Fruit fly (Drosophila melanogaster) whole organism, embryonic: ENCODE data around the gene CG1309.

Experiments
- Aef1 ChIP-seq: fragments of 200-800 bp; sonication (Bioruptor generic); IDR thresholded peaks from 3 replicates; pipeline ENCODE4 v1.3.6; 2022; ENCODE audit warnings: missing biosample characterization, missing genetic modification characterization
- Atf-2 ChIP-seq: fragments of 200-800 bp; sonication (Bioruptor generic); optimal IDR thresholded peaks from 2 replicates; lab custom pipeline; 2016; ENCODE audit warnings: missing biosample characterization, missing genetic modification characterization
- BtbVII ChIP-seq: fragments of 200-800 bp; sonication (Bioruptor generic); optimal IDR thresholded peaks from 3 replicates; lab custom pipeline; 2017; ENCODE audit warnings: missing biosample characterization, mild to moderate bottlenecking, missing genetic modification characterization
- C15 ChIP-seq: fragments of 200-800 bp; sonication (Bioruptor generic); IDR thresholded peaks from 3 replicates; pipeline ENCODE4 v1.3.6; 2022; ENCODE audit warnings: missing biosample characterization, missing genetic modification characterization
- CG10147 ChIP-seq: fragments of 200-800 bp; sonication (Bioruptor generic); optimal IDR thresholded peaks from 2 replicates; lab custom pipeline; 2019; ENCODE audit warnings: missing biosample characterization, mild to moderate bottlenecking, missing genetic modification characterization, moderate library complexity
- CG1024 ChIP-seq: fragments of 200-800 bp; sonication (Bioruptor generic); IDR thresholded peaks from 2 replicates; pipeline ENCODE4 v1.3.6; 2022; ENCODE audit warnings: missing biosample characterization, missing genetic modification characterization
- CG10565 ChIP-seq: fragments of 200-800 bp; sonication (Bioruptor generic); optimal IDR thresholded peaks from 3 replicates; lab custom pipeline; 2016; ENCODE audit warnings: missing biosample characterization, mild to moderate bottlenecking, missing genetic modification characterization
- CG10979 ChIP-seq: fragments of 200-800 bp; sonication (Bioruptor generic); optimal IDR thresholded peaks from 2 replicates; lab custom pipeline; 2018; ENCODE audit warnings: missing biosample characterization, mild to moderate bottlenecking, missing genetic modification characterization, moderate library complexity
- CG11504 ChIP-seq: fragments of 200-800 bp; sonication (Bioruptor generic); optimal IDR thresholded peaks from 3 replicates; lab custom pipeline; 2019; ENCODE audit warnings: missing biosample characterization, mild to moderate bottlenecking, missing genetic modification characterization, moderate library complexity
- CG12071 ChIP-seq: fragments of 200-800 bp; sonication (Bioruptor generic); optimal IDR thresholded peaks from 3 replicates; lab custom pipeline; 2018; ENCODE audit warnings: missing biosample characterization, mild to moderate bottlenecking, missing genetic modification characterization
- CG12659 ChIP-seq: fragments of 200-800 bp; sonication (Bioruptor generic); optimal IDR thresholded peaks from 3 replicates; lab custom pipeline; 2017; ENCODE audit warnings: mild to moderate bottlenecking, missing biosample characterization, missing genetic modification reagents, missing genetic modification characterization
- CG13287 ChIP-seq: fragments of 200-800 bp; sonication (Bioruptor generic); IDR thresholded peaks from 2 replicates; pipeline ENCODE4 v1.3.6; 2022; ENCODE audit warnings: missing biosample characterization, missing genetic modification characterization; ENCODE audit not compliant: partially characterized antibody
- CG14050 ChIP-seq: fragments of 200-800 bp; sonication (Bioruptor generic); IDR thresholded peaks from 3 replicates; pipeline ENCODE4 v1.3.6; 2022; ENCODE audit warnings: missing biosample characterization, missing genetic modification characterization
- CG14441 ChIP-seq: fragments of 200-800 bp; sonication (Bioruptor generic); IDR thresholded peaks from 2 replicates; pipeline ENCODE4 v1.3.6; 2022; ENCODE audit warnings: missing biosample characterization, missing genetic modification characterization
- CG1792 ChIP-seq: fragments of 200-800 bp; sonication (Bioruptor generic); optimal IDR thresholded peaks from 2 replicates; lab custom pipeline; 2016; ENCODE audit warnings: missing biosample characterization, missing genetic modification characterization
- CG18599 ChIP-seq: fragments of 200-800 bp; sonication (Bioruptor generic); optimal IDR thresholded peaks from 3 replicates; lab custom pipeline; 2017; ENCODE audit warnings: missing biosample characterization, missing genetic modification characterization, mild to moderate bottlenecking, moderate library complexity, missing genetic modification reagents
- CG2116 ChIP-seq: fragments of 200-800 bp; sonication (Bioruptor generic); optimal IDR thresholded peaks from 3 replicates; lab custom pipeline; 2018; ENCODE audit warnings: missing biosample characterization, mild to moderate bottlenecking, missing genetic modification characterization
- CG4707 ChIP-seq: fragments of 200-800 bp; sonication (Bioruptor generic); optimal IDR thresholded peaks from 2 replicates; lab custom pipeline; 2018; ENCODE audit warnings: missing biosample characterization, mild to moderate bottlenecking, missing genetic modification characterization, moderate library complexity
- CG7372 ChIP-seq: fragments of 200-800 bp; sonication (Bioruptor generic); IDR thresholded peaks from 2 replicates; pipeline ENCODE4 v1.3.6; 2022; ENCODE audit warnings: missing biosample characterization, missing genetic modification characterization
- CG7556 ChIP-seq: fragments of 200-800 bp; sonication (Bioruptor generic); optimal IDR thresholded peaks from 2 replicates; lab custom pipeline; 2017; ENCODE audit warnings: missing biosample characterization, mild to moderate bottlenecking, missing genetic modification characterization
- CG8281 ChIP-seq: fragments of 200-800 bp; sonication (Bioruptor generic); optimal IDR thresholded peaks from 2 replicates; lab custom pipeline; 2018; ENCODE audit warnings: missing biosample characterization, mild to moderate bottlenecking, missing genetic modification characterization, moderate library complexity
- CG9797 ChIP-seq: fragments of 200-800 bp; sonication (Bioruptor generic); optimal IDR thresholded peaks from 3 replicates; lab custom pipeline; 2018; ENCODE audit warnings: missing biosample characterization, mild to moderate bottlenecking, missing genetic modification characterization
- D19A ChIP-seq: fragments of 200-800 bp; optimal IDR thresholded peaks from 3 replicates; lab custom pipeline; 2019; ENCODE audit warnings: missing biosample characterization, mild to moderate bottlenecking, missing genetic modification characterization, moderate library complexity
- Dbx ChIP-seq: fragments of 200-800 bp; sonication (Bioruptor generic); IDR thresholded peaks from 3 replicates; pipeline ENCODE4 v1.3.6; 2022; ENCODE audit warnings: missing biosample characterization, missing genetic modification characterization
- Dfd ChIP-seq, 2 experiments: fragments of >200 bp; optimal IDR thresholded peaks; 2 replicates each; lab custom pipeline; 2017; ENCODE audit warnings: missing biosample characterization in 2 of 2, missing genetic modification characterization in 2 of 2
- Drgx ChIP-seq: fragments of 200-800 bp; sonication (Bioruptor generic); IDR thresholded peaks from 2 replicates; pipeline ENCODE4 v1.3.6; 2022; ENCODE audit warnings: missing biosample characterization, missing genetic modification characterization
- Eip74EF ChIP-seq, 2 experiments: fragments of 200-800 bp in 1 of 2; fragments of >200 bp in 1 of 2; sonication (Bioruptor generic) in 1 of 2; optimal IDR thresholded peaks; 2 replicates each; lab custom pipeline; 2017 to 2019; ENCODE audit warnings: missing biosample characterization in 2 of 2, missing genetic modification characterization in 2 of 2, mild to moderate bottlenecking in 1 of 2, moderate library complexity in 1 of 2
- HLH54F ChIP-seq: fragments of 200-800 bp; sonication (Bioruptor generic); optimal IDR thresholded peaks from 3 replicates; lab custom pipeline; 2016; ENCODE audit warnings: missing biosample characterization, missing genetic modification characterization
- HmgD ChIP-seq: fragments of 200-800 bp; sonication (Bioruptor generic); optimal IDR thresholded peaks from 3 replicates; lab custom pipeline; 2016; ENCODE audit warnings: missing biosample characterization, missing genetic modification characterization
- Hmr ChIP-seq: fragments of 200-800 bp; sonication (Bioruptor generic); optimal IDR thresholded peaks from 3 replicates; lab custom pipeline; 2017; ENCODE audit warnings: mild to moderate bottlenecking, missing biosample characterization, missing genetic modification reagents, missing genetic modification characterization
- Lhr ChIP-seq: fragments of 200-800 bp; sonication (Bioruptor generic); optimal IDR thresholded peaks from 3 replicates; lab custom pipeline; 2017; ENCODE audit warnings: mild to moderate bottlenecking, missing biosample characterization, missing genetic modification reagents, missing genetic modification characterization
- MBD-R2 ChIP-seq: fragments of 200-800 bp; sonication (Bioruptor generic); IDR thresholded peaks from 2 replicates; pipeline ENCODE4 v1.3.6; 2022; ENCODE audit warnings: missing biosample characterization, missing genetic modification characterization
- Meics ChIP-seq: fragments of 200-800 bp; sonication (Bioruptor generic); optimal IDR thresholded peaks from 2 replicates; lab custom pipeline; 2017; ENCODE audit warnings: missing biosample characterization, mild to moderate bottlenecking, missing genetic modification characterization
- NFAT ChIP-seq: fragments of 200-800 bp; sonication (Bioruptor generic); IDR thresholded peaks from 2 replicates; pipeline ENCODE4 v1.3.6; 2022; ENCODE audit warnings: missing biosample characterization, missing genetic modification characterization
- Oli ChIP-seq: fragments of 200-800 bp; sonication (Bioruptor generic); optimal IDR thresholded peaks from 2 replicates; lab custom pipeline; 2018; ENCODE audit warnings: missing biosample characterization, mild to moderate bottlenecking, missing genetic modification characterization, moderate library complexity
- Rfx ChIP-seq: fragments of 200-800 bp; sonication (Bioruptor generic); IDR thresholded peaks from 2 replicates; pipeline ENCODE4 v1.3.6; 2022; ENCODE audit warnings: missing biosample characterization, missing genetic modification characterization
- Sox100B ChIP-seq: fragments of 200-800 bp; sonication (Bioruptor generic); optimal IDR thresholded peaks from 3 replicates; lab custom pipeline; 2018; ENCODE audit warnings: missing biosample characterization, mild to moderate bottlenecking, missing genetic modification characterization
- Tbp ChIP-seq: fragments of >200 bp; optimal IDR thresholded peaks from 2 replicates; lab custom pipeline; 2018; ENCODE audit warnings: missing biosample characterization, missing genetic modification characterization
- Xbp1 ChIP-seq: fragments of 200-800 bp; sonication (Bioruptor generic); optimal IDR thresholded peaks from 3 replicates; lab custom pipeline; 2016; ENCODE audit warnings: missing biosample characterization, mild to moderate bottlenecking, missing genetic modification characterization
- dan ChIP-seq: fragments of 200-800 bp; sonication (Bioruptor generic); IDR thresholded peaks from 2 replicates; pipeline ENCODE4 v1.3.6; 2022; ENCODE audit warnings: missing biosample characterization, missing genetic modification characterization
- ems ChIP-seq: fragments of 200-800 bp; sonication (Bioruptor generic); optimal IDR thresholded peaks from 3 replicates; lab custom pipeline; 2016; ENCODE audit warnings: missing biosample characterization, missing genetic modification characterization
- fru ChIP-seq: fragments of >200 bp; optimal IDR thresholded peaks from 2 replicates; lab custom pipeline; 2017
- kah ChIP-seq: fragments of 200-800 bp; sonication (Bioruptor generic); optimal IDR thresholded peaks from 2 replicates; lab custom pipeline; 2018; ENCODE audit warnings: missing biosample characterization, mild to moderate bottlenecking, missing genetic modification characterization
- luna ChIP-seq: fragments of 200-800 bp; sonication (Bioruptor generic); optimal IDR thresholded peaks from 2 replicates; lab custom pipeline; 2016; ENCODE audit warnings: missing biosample characterization, missing genetic modification characterization
- maf-S ChIP-seq: fragments of 200-800 bp; sonication (Bioruptor generic); optimal IDR thresholded peaks from 2 replicates; lab custom pipeline; 2016; ENCODE audit warnings: missing biosample characterization, missing genetic modification characterization
- mld ChIP-seq: fragments of 200-800 bp; sonication (Bioruptor generic); IDR thresholded peaks from 3 replicates; pipeline ENCODE4 v1.3.6; 2022; ENCODE audit warnings: missing biosample characterization, missing genetic modification characterization; ENCODE audit not compliant: partially characterized antibody
- slp2 ChIP-seq: fragments of 200-800 bp; sonication (Bioruptor generic); optimal IDR thresholded peaks from 2 replicates; lab custom pipeline; 2016; ENCODE audit warnings: missing biosample characterization, missing genetic modification characterization
- tll ChIP-seq, 2 experiments: fragments of 200-800 bp in 1 of 2; fragments of >200 bp in 1 of 2; sonication (Bioruptor generic) in 1 of 2; optimal IDR thresholded peaks; 2 replicates each; lab custom pipeline; 2017 to 2019; ENCODE audit warnings: missing biosample characterization in 2 of 2, missing genetic modification characterization in 2 of 2, mild to moderate bottlenecking in 1 of 2, moderate library complexity in 1 of 2
- ttk ChIP-seq: fragments of 200-800 bp; sonication (Bioruptor generic); IDR thresholded peaks from 2 replicates; pipeline ENCODE4 v2.1.2; 2022; ENCODE audit warnings: missing biosample characterization, missing genetic modification characterization
- yki ChIP-seq: fragments of >200 bp; optimal IDR thresholded peaks from 3 replicates; lab custom pipeline; 2018

CG1309 gene

DNA sequence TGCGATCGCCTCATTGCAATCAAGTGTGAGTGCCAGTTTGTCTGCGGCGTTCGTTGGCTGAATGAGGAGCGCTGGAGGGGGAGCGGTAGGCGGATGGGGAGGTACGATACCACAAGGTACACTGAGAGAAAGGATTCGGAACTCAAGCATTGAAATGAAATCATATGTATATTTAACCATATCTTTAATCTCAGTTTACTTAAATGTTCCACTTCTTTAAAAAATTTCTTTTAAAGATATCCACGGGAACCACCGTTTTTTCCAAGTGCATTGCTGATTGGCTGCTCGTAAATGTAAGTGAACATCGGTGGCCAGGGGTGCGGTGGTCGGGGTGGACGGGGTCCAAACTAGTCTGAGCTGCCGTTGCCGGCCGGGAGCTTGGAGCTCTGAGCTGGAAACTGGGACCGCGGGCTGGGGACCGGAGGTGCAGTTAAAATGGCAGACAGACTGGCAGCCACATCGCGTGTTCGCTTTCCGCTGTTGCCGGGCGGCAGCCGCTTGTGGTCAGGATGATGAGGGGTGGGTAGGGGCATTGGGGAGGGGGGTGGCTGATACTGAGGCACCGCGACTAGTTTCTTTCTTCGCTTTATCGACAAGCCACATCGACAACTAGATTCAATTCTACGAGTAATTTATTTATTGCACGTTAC lies 30.9 kb upstream of the CG1309 start (continued):
- TF ChIP-seq CG14441 (GFP tag; lab: Robert Waterston, UW) (peak; percentile 96), Rfx (GFP tag; lab: Robert Waterston, UW) (peak; percentile 91), Hmr (GFP tag; lab: Kevin White, UChicago) (peak; percentile 90), kah (GFP tag; lab: Kevin White, UChicago) (peak; percentile 96), CG10147 (peak; percentile 88), CG7556 (peak; percentile 96), Sox100B (GFP tag; lab: Kevin White, UChicago) (peak; percentile 96), maf-S (GFP tag; lab: Kevin White, UChicago) (peak; percentile 91), Dbx (GFP tag; lab: Robert Waterston, UW) (peak; percentile 79), MBD-R2 (GFP tag; lab: Robert Waterston, UW) (peak; percentile 84), Xbp1 (GFP tag; lab: Kevin White, UChicago) (peak; percentile 97), Dfd (GFP tag; optimal IDR thresholded peaks at IDR 0.05; lab: Kevin White, UChicago) (no peak), CG1792 (GFP tag; lab: Kevin White, UChicago) (peak; percentile 92), CG7372 (GFP tag; lab: Robert Waterston, UW) (peak; percentile 92), CG11504 (tag; lab: Kevin White, UChicago) (peak; percentile 97), CG13287 (no peak), ttk (GFP tag; lab: Robert Waterston, UW) (peak; percentile 98), CG10565 (peak; percentile 77), CG4707 (GFP tag; lab: Kevin White, UChicago) (peak; percentile 93), slp2 (GFP tag; lab: Kevin White, UChicago) (peak; percentile 94), CG18599 (GFP tag; lab: Kevin White, UChicago) (peak; percentile 93), CG12071 (GFP tag; lab: Kevin White, UChicago) (peak; percentile 94), C15 (GFP tag; lab: Robert Waterston, UW) (peak; percentile 90; the same call in 2 of the 3 replicates), fru (lab: Kevin White, UChicago) (no peak), HmgD (GFP tag; lab: Kevin White, UChicago) (peak; percentile 77), CG10979 (tag; lab: Kevin White, UChicago) (peak; percentile 98), D19A (tag; lab: Kevin White, UChicago) (peak; percentile 94), Atf-2 (GFP tag; lab: Kevin White, UChicago) (peak; percentile 89), NFAT (GFP tag; lab: Robert Waterston, UW) (peak; percentile 81), BtbVII (GFP tag; lab: Kevin White, UChicago) (peak; percentile 90), CG8281 (tag; lab: Kevin White, UChicago) (peak; percentile 78), yki (lab: Kevin White, UChicago) (no peak), Aef1 (peak; percentile 95), HLH54F (GFP tag; lab: Kevin White, UChicago) (peak; percentile 86), CG14050 (peak; percentile 97), Drgx (GFP tag; lab: Robert Waterston, UW) (peak; percentile 99), Eip74EF (GFP tag; optimal IDR thresholded peaks at IDR 0.05; lab: Kevin White, UChicago) (peak in 1 of 2 experiments; percentile 91), luna (no peak), Tbp (GFP tag; lab: Kevin White, UChicago) (no peak), Lhr (peak; percentile 96), CG2116 (GFP tag; lab: Kevin White, UChicago) (peak; percentile 67), dan (peak; percentile 87), ems (GFP tag; lab: Kevin White, UChicago) (peak; percentile 95), CG1024 (peak; percentile 95), mld (no peak), CG9797 (GFP tag; lab: Kevin White, UChicago) (peak; percentile 44), Oli (tag; lab: Kevin White, UChicago) (peak; percentile 98), tll (GFP tag; optimal IDR thresholded peaks at IDR 0.05; lab: Kevin White, UChicago) (peak in 1 of 2 experiments; percentile 19), Meics (GFP tag; lab: Kevin White, UChicago) (peak; percentile 82), CG12659 (GFP tag; lab: Kevin White, UChicago) (peak; percentile 96)
